Fruit fly (Drosophila melanogaster) whole organism, embryonic: ENCODE data around the gene CG44385.
"Not testable (repeated sequence)": the region's sequence is repeated elsewhere in the genome, so short reads cannot be mapped to it uniquely, and the experiment has no call there.

Source experiments
- CG10979 ChIP-seq: fragments of 200-800 bp; sonication (Bioruptor generic); optimal IDR thresholded peaks from 2 replicates; lab custom pipeline; 2018; ENCODE audit warnings: missing biosample characterization, mild to moderate bottlenecking, missing genetic modification characterization, moderate library complexity
- CG11247 ChIP-seq: fragments of 200-800 bp; sonication (Bioruptor generic); IDR thresholded peaks from 2 replicates; pipeline ENCODE4 v1.3.6; 2022; ENCODE audit warnings: missing biosample characterization, missing genetic modification characterization
- CG11695 ChIP-seq: fragments of 200-800 bp; sonication (Bioruptor generic); IDR thresholded peaks from 3 replicates; pipeline ENCODE4 v1.3.6; 2022; ENCODE audit warnings: missing biosample characterization, missing genetic modification characterization
- CG12219 ChIP-seq: fragments of 200-800 bp; sonication (Bioruptor generic); optimal IDR thresholded peaks from 3 replicates; lab custom pipeline; 2018; ENCODE audit warnings: missing biosample characterization, mild to moderate bottlenecking, missing genetic modification characterization
- CG12391 ChIP-seq: fragments of 200-800 bp; sonication (Bioruptor generic); optimal IDR thresholded peaks from 3 replicates; lab custom pipeline; 2018; ENCODE audit warnings: missing biosample characterization, mild to moderate bottlenecking, missing genetic modification characterization, moderate library complexity
- CG12659 ChIP-seq: fragments of 200-800 bp; sonication (Bioruptor generic); optimal IDR thresholded peaks from 3 replicates; lab custom pipeline; 2017; ENCODE audit warnings: mild to moderate bottlenecking, missing biosample characterization, missing genetic modification reagents, missing genetic modification characterization
- CG12942 ChIP-seq: fragments of 200-800 bp; sonication (Bioruptor generic); optimal IDR thresholded peaks from 3 replicates; lab custom pipeline; 2016; ENCODE audit warnings: missing biosample characterization, missing genetic modification characterization
- CG17385 ChIP-seq: fragments of 200-800 bp; sonication (Bioruptor generic); optimal IDR thresholded peaks from 3 replicates; lab custom pipeline; 2018; ENCODE audit warnings: missing biosample characterization, mild to moderate bottlenecking, missing genetic modification characterization
- CG30431 ChIP-seq: fragments of 200-800 bp; sonication (Bioruptor generic); optimal IDR thresholded peaks from 2 replicates; lab custom pipeline; 2017; ENCODE audit warnings: missing biosample characterization, missing genetic modification characterization
- CG31365 ChIP-seq: fragments of 200-800 bp; sonication (Bioruptor generic); optimal IDR thresholded peaks from 2 replicates; lab custom pipeline; 2018; ENCODE audit warnings: missing biosample characterization, mild to moderate bottlenecking, missing genetic modification characterization
- CG34376 ChIP-seq: fragments of 200-800 bp; sonication (Bioruptor generic); optimal IDR thresholded peaks from 2 replicates; lab custom pipeline; 2018; ENCODE audit warnings: missing biosample characterization, mild to moderate bottlenecking, missing genetic modification characterization
- Doc2 ChIP-seq: fragments of 200-800 bp; sonication (Bioruptor generic); IDR thresholded peaks from 2 replicates; pipeline ENCODE4 v1.3.6; 2022; ENCODE audit warnings: missing biosample characterization, missing genetic modification characterization
- E2f2 ChIP-seq: fragments of 200-800 bp; sonication (Bioruptor generic); IDR thresholded peaks from 2 replicates; pipeline ENCODE4 v1.3.6; 2022; ENCODE audit warnings: missing biosample characterization, missing genetic modification characterization
- Hr3 ChIP-seq: fragments of 200-800 bp; sonication (Bioruptor generic); optimal IDR thresholded peaks from 3 replicates; lab custom pipeline; 2016; ENCODE audit warnings: missing biosample characterization, missing genetic modification characterization
- Kr ChIP-seq: fragments of 200-800 bp; sonication (Bioruptor generic); optimal IDR thresholded peaks from 2 replicates; lab custom pipeline; 2017; ENCODE audit warnings: missing biosample characterization, mild to moderate bottlenecking, missing genetic modification characterization
- MBD-R2 ChIP-seq: fragments of 200-800 bp; sonication (Bioruptor generic); IDR thresholded peaks from 2 replicates; pipeline ENCODE4 v1.3.6; 2022; ENCODE audit warnings: missing biosample characterization, missing genetic modification characterization
- Nf-YB ChIP-seq: fragments of 200-800 bp; sonication (Bioruptor generic); optimal IDR thresholded peaks from 3 replicates; lab custom pipeline; 2019; ENCODE audit warnings: missing biosample characterization, mild to moderate bottlenecking, missing genetic modification characterization, moderate library complexity
- Opbp ChIP-seq: fragments of 200-800 bp; sonication (Bioruptor generic); IDR thresholded peaks from 3 replicates; pipeline ENCODE4 v1.3.6; 2022; ENCODE audit warnings: missing biosample characterization, missing genetic modification characterization; ENCODE audit not compliant: partially characterized antibody
- Sry-δ ChIP-seq: fragments of 200-800 bp; sonication (Bioruptor generic); optimal IDR thresholded peaks from 2 replicates; lab custom pipeline; 2016; ENCODE audit warnings: missing biosample characterization, missing genetic modification characterization
- Ssrp ChIP-seq: fragments of 200-800 bp; sonication (Bioruptor generic); optimal IDR thresholded peaks from 2 replicates; lab custom pipeline; 2018; ENCODE audit warnings: missing biosample characterization, mild to moderate bottlenecking, missing genetic modification characterization, moderate library complexity
- ara ChIP-seq: fragments of 200-800 bp; sonication (Bioruptor generic); IDR thresholded peaks from 2 replicates; pipeline ENCODE4 v1.3.6; 2022; ENCODE audit warnings: missing biosample characterization, missing genetic modification characterization
- bsh ChIP-seq, 2 experiments: fragments of 200-800 bp; sonication (Bioruptor generic); optimal IDR thresholded peaks; 2 replicates each; lab custom pipeline; 2017 to 2018; ENCODE audit warnings: mild to moderate bottlenecking in 2 of 2, missing biosample characterization in 2 of 2, missing genetic modification characterization in 2 of 2, moderate library complexity in 1 of 2
- chinmo ChIP-seq: fragments of 200-800 bp; sonication (Bioruptor generic); IDR thresholded peaks from 4 replicates; pipeline ENCODE4 v1.3.6; 2022; ENCODE audit warnings: missing biosample characterization, missing genetic modification characterization; ENCODE audit not compliant: partially characterized antibody
- croc ChIP-seq: fragments of 200-800 bp; sonication (Bioruptor generic); conservative IDR thresholded peaks from 3 replicates; pipeline ENCODE4 v1.3.6; 2022; ENCODE audit warnings: missing biosample characterization, missing genetic modification characterization
- cwo ChIP-seq: fragments of 200-800 bp; sonication (Bioruptor generic); optimal IDR thresholded peaks from 3 replicates; lab custom pipeline; 2017; ENCODE audit warnings: missing biosample characterization, missing genetic modification characterization, mild to moderate bottlenecking, moderate library complexity, missing genetic modification reagents
- dimm ChIP-seq: fragments of 200-800 bp; sonication (Bioruptor generic); IDR thresholded peaks from 2 replicates; pipeline ENCODE4 v1.3.6; 2022; ENCODE audit warnings: missing biosample characterization, missing genetic modification characterization
- exex ChIP-seq: fragments of 200-800 bp; sonication (Bioruptor generic); optimal IDR thresholded peaks from 4 replicates; lab custom pipeline; 2018; ENCODE audit warnings: missing biosample characterization, mild to moderate bottlenecking, missing genetic modification characterization, moderate library complexity
- grn ChIP-seq: fragments of 200-800 bp; sonication (Bioruptor generic); optimal IDR thresholded peaks from 3 replicates; lab custom pipeline; 2017; ENCODE audit warnings: missing biosample characterization, missing genetic modification characterization
- ind ChIP-seq: fragments of 200-800 bp; sonication (Bioruptor generic); optimal IDR thresholded peaks from 3 replicates; lab custom pipeline; 2016; ENCODE audit warnings: missing biosample characterization, missing genetic modification characterization
- jigr1 ChIP-seq: fragments of 200-800 bp; sonication (Bioruptor generic); IDR thresholded peaks from 3 replicates; pipeline ENCODE4 v1.3.6; 2022; ENCODE audit warnings: missing biosample characterization, missing genetic modification characterization
- kay ChIP-seq: fragments of 200-800 bp; sonication (Bioruptor generic); optimal IDR thresholded peaks from 2 replicates; lab custom pipeline; 2016; ENCODE audit warnings: missing biosample characterization, missing genetic modification characterization
- lmd ChIP-seq: fragments of 200-800 bp; sonication (Bioruptor generic); IDR thresholded peaks from 2 replicates; pipeline ENCODE4 v1.3.6; 2022; ENCODE audit warnings: missing biosample characterization, missing genetic modification characterization
- lola ChIP-seq, 3 experiments: fragments of >200 bp in 2 of 3; fragments of 200-800 bp in 1 of 3; sonication (Bioruptor generic) in 1 of 3; optimal IDR thresholded peaks; 2 replicates each; lab custom pipeline; 2017 to 2019; ENCODE audit warnings: missing biosample characterization in 3 of 3, missing genetic modification characterization in 3 of 3, mild to moderate bottlenecking in 1 of 3, moderate library complexity in 1 of 3
- mirr ChIP-seq: fragments of 200-800 bp; sonication (Bioruptor generic); optimal IDR thresholded peaks from 3 replicates; lab custom pipeline; 2018; ENCODE audit warnings: missing biosample characterization, mild to moderate bottlenecking, missing genetic modification characterization
- row ChIP-seq: fragments of 200-800 bp; sonication (Bioruptor generic); IDR thresholded peaks from 3 replicates; pipeline ENCODE4 v1.3.6; 2022; ENCODE audit warnings: missing biosample characterization, missing genetic modification characterization
- run ChIP-seq: fragments of 200-800 bp; sonication (Bioruptor generic); optimal IDR thresholded peaks from 3 replicates; lab custom pipeline; 2018; ENCODE audit warnings: missing biosample characterization, mild to moderate bottlenecking, missing genetic modification characterization
- sc ChIP-seq, 3 experiments: fragments of >200 bp in 2 of 3; fragments of 200-800 bp in 1 of 3; sonication (Bioruptor generic) in 1 of 3; optimal IDR thresholded peaks; 2 replicates in 2 of 3; 3 replicates in 1 of 3; lab custom pipeline; 2017; ENCODE audit warnings: mild to moderate bottlenecking in 1 of 3, missing biosample characterization in 1 of 3, missing genetic modification characterization in 1 of 3, missing genetic modification reagents in 1 of 3
- schlank ChIP-seq: fragments of 200-800 bp; sonication (Bioruptor generic); optimal IDR thresholded peaks from 2 replicates; lab custom pipeline; 2018; ENCODE audit warnings: missing biosample characterization, mild to moderate bottlenecking, missing genetic modification characterization
- scrt ChIP-seq: fragments of 200-800 bp; sonication (Bioruptor generic); optimal IDR thresholded peaks from 2 replicates; lab custom pipeline; 2018; ENCODE audit warnings: missing biosample characterization, mild to moderate bottlenecking, missing genetic modification characterization, moderate library complexity
- sug ChIP-seq: fragments of 200-800 bp; optimal IDR thresholded peaks from 2 replicates; lab custom pipeline; 2019; ENCODE audit warnings: missing biosample characterization, mild to moderate bottlenecking, missing genetic modification characterization, moderate library complexity
- tap ChIP-seq: fragments of 200-800 bp; optimal IDR thresholded peaks from 3 replicates; lab custom pipeline; 2019; ENCODE audit warnings: missing biosample characterization, mild to moderate bottlenecking, missing genetic modification characterization, moderate library complexity
- tx ChIP-seq: fragments of 200-800 bp; sonication (Bioruptor generic); optimal IDR thresholded peaks from 2 replicates; lab custom pipeline; 2016; ENCODE audit warnings: missing biosample characterization, missing genetic modification characterization
- unc-4 ChIP-seq: fragments of 200-800 bp; sonication (Bioruptor generic); IDR thresholded peaks from 2 replicates; pipeline ENCODE4 v1.3.6; 2022; ENCODE audit warnings: missing biosample characterization, missing genetic modification characterization; ENCODE audit not compliant: partially characterized antibody
- zen ChIP-seq: fragments of 200-800 bp; sonication (Bioruptor generic); optimal IDR thresholded peaks from 3 replicates; lab custom pipeline; 2018; ENCODE audit warnings: missing biosample characterization, mild to moderate bottlenecking, missing genetic modification characterization, moderate library complexity
- zf30C ChIP-seq: fragments of 200-800 bp; sonication (Bioruptor generic); optimal IDR thresholded peaks from 3 replicates; lab custom pipeline; 2018; ENCODE audit warnings: missing biosample characterization, mild to moderate bottlenecking, missing genetic modification characterization

The CG44385 gene

DNA sequence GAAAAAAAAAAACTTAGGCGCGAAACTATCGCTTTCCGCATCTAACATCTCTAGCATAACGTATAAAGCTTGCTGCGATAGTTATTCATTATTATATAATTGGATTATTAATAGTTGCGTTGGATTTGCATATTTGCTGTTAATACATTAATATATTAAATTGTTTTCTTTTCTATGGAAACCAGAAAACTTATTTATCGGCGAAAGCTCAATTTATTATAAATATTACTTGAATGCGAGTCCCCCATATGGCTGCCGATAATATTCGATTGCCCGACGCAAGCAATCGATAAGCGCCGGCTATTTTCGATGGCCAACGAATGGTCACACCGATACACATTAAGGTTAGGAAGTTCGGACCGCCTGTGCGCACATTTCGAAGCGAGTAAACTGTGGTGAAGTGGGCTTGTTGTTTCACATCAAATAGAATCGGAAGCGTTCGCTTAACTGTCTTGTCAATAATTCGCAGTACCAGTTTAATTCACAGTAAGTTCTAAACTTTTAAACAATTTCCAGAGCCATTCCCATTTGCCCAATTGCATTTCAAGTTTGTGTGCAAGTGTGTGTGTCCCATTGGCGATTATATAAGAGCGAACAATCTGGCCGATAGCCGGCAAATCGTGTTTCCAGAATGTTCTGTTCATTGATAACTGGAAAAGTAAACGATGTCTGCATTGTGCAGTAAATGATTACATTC is 23.9 kb downstream of the CG44385 start, which contains the start of gene Hsp60A (continued):
- TF ChIP-seq unc-4 (peak; percentile 84), bsh (GFP tag; optimal IDR thresholded peaks at IDR 0.05; lab: Kevin White, UChicago) (peak in 1 of 2 experiments; percentile 55), Kr (GFP tag; lab: Kevin White, UChicago) (no peak), CG11247 (GFP tag; lab: Robert Waterston, UW) (0 out of 2 replicates have a peak, but pooled peaks have one; percentile 14), CG11695 (GFP tag; lab: Robert Waterston, UW) (no peak), Ssrp (tag; lab: Kevin White, UChicago) (peak; percentile 48), E2f2 (peak; percentile 92)

DNA sequence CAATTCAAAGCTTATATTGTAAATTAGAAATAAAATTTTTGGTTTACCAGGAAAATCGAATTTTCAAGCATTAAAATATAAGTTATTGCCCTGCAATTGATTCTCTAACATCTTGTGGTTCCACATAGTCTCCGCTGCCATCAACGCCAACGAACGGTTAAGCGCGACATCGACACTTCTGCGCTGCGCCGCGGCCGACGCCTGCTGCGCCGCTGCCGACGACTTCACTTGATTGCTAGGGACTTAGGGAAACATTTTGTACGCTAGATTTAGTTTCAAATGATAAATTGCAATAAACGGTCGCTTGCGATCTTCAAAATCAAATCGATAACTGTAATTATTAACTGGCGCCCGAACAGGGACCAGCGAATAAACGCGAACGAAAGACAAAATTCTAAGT is 36.2 kb downstream of the CG44385 start, which contains the start of gene CG42249:
CG42249 (plus strand) TSS at position 301 of the 400 bp plus-strand sequence.
- TF ChIP-seq lmd (GFP tag; lab: Robert Waterston, UW); scrt; sug (tag; lab: Kevin White, UChicago): not testable (repeated sequence)

dm6 chrX:11095276-11095675 is 36.9 kb downstream of the CG44385 start:
- TF ChIP-seq CG12391 (tag; lab: Kevin White, UChicago) (no peak), MBD-R2 (GFP tag; lab: Robert Waterston, UW) (no peak), zen (tag; lab: Kevin White, UChicago) (no peak), Hr3 (no peak), chinmo (GFP tag; lab: Robert Waterston, UW) (no peak), row (GFP tag; lab: Robert Waterston, UW) (no peak), cwo (GFP tag; lab: Kevin White, UChicago) (peak; percentile 48), CG10979 (tag; lab: Kevin White, UChicago) (no peak), croc (no peak), Opbp (GFP tag; lab: Robert Waterston, UW) (no peak), Nf-YB (GFP tag; lab: Kevin White, UChicago) (no peak), lola (GFP tag; optimal IDR thresholded peaks at IDR 0.05; lab: Kevin White, UChicago) (no peak), schlank (tag; lab: Kevin White, UChicago) (no peak), grn (GFP tag; lab: Kevin White, UChicago) (peak; percentile 30), ara (GFP tag; lab: Robert Waterston, UW) (no peak), dimm (GFP tag; lab: Robert Waterston, UW) (no peak), run (tag; lab: Kevin White, UChicago) (no peak), CG11247 (GFP tag; lab: Robert Waterston, UW) (no peak), CG31365 (tag; lab: Kevin White, UChicago) (no peak), ind (GFP tag; lab: Kevin White, UChicago) (no peak), CG30431 (GFP tag; lab: Kevin White, UChicago) (no peak), jigr1 (GFP tag; lab: Robert Waterston, UW) (no peak), Doc2 (GFP tag; lab: Robert Waterston, UW) (no peak), mirr (GFP tag; lab: Kevin White, UChicago) (peak; percentile 18), sc (optimal IDR thresholded peaks at IDR 0.05; lab: Kevin White, UChicago) (no peak), sc (GFP tag; optimal IDR thresholded peaks at IDR 0.05; lab: Kevin White, UChicago) (no peak), sug (tag; lab: Kevin White, UChicago) (peak; percentile 51), tx (no peak), zf30C (no peak), CG34376 (peak; percentile 81), CG12219 (GFP tag; lab: Kevin White, UChicago) (no peak), tap (no peak), Sry-δ (GFP tag; lab: Kevin White, UChicago) (no peak), exex (peak; percentile 79), CG17385 (no peak), kay (GFP tag; lab: Kevin White, UChicago) (no peak), CG12659 (GFP tag; lab: Kevin White, UChicago) (no peak), CG12942 (GFP tag; lab: Kevin White, UChicago) (no peak)
